Fruit fly (Drosophila melanogaster) whole organism, embryonic: ENCODE data around the gene srp.

Experiments
- Abd-B ChIP-seq: fragments of 200-800 bp; sonication (Bioruptor generic); optimal IDR thresholded peaks from 2 replicates; lab custom pipeline; 2018; ENCODE audit warnings: missing biosample characterization, mild to moderate bottlenecking, missing genetic modification characterization, moderate library complexity
- CG10267 ChIP-seq: fragments of 200-800 bp; sonication (Bioruptor generic); optimal IDR thresholded peaks from 2 replicates; lab custom pipeline; 2018; ENCODE audit warnings: missing biosample characterization, mild to moderate bottlenecking, missing genetic modification characterization, moderate library complexity
- CG10565 ChIP-seq: fragments of 200-800 bp; sonication (Bioruptor generic); optimal IDR thresholded peaks from 3 replicates; lab custom pipeline; 2016; ENCODE audit warnings: missing biosample characterization, mild to moderate bottlenecking, missing genetic modification characterization
- CG12155 ChIP-seq: fragments of 200-800 bp; sonication (Bioruptor generic); optimal IDR thresholded peaks from 3 replicates; lab custom pipeline; 2016; ENCODE audit warnings: missing biosample characterization, missing genetic modification characterization
- CG13624 ChIP-seq: fragments of 200-800 bp; sonication (Bioruptor generic); optimal IDR thresholded peaks from 2 replicates; lab custom pipeline; 2016; ENCODE audit warnings: missing biosample characterization, missing genetic modification characterization
- CG14050 ChIP-seq: fragments of 200-800 bp; sonication (Bioruptor generic); IDR thresholded peaks from 3 replicates; pipeline ENCODE4 v1.3.6; 2022; ENCODE audit warnings: missing biosample characterization, missing genetic modification characterization
- CG14441 ChIP-seq: fragments of 200-800 bp; sonication (Bioruptor generic); IDR thresholded peaks from 2 replicates; pipeline ENCODE4 v1.3.6; 2022; ENCODE audit warnings: missing biosample characterization, missing genetic modification characterization
- CG14667 ChIP-seq: fragments of 200-800 bp; sonication (Bioruptor generic); IDR thresholded peaks from 2 replicates; pipeline ENCODE4 v1.3.6; 2022; ENCODE audit warnings: missing biosample characterization, missing genetic modification characterization
- CG14860 ChIP-seq: fragments of 200-800 bp; sonication (Bioruptor generic); IDR thresholded peaks from 3 replicates; pipeline ENCODE4 v1.3.6; 2022; ENCODE audit warnings: missing biosample characterization, missing genetic modification characterization; ENCODE audit not compliant: partially characterized antibody
- CG15269 ChIP-seq: fragments of 200-800 bp; sonication (Bioruptor generic); optimal IDR thresholded peaks from 2 replicates; lab custom pipeline; 2018; ENCODE audit warnings: missing biosample characterization, mild to moderate bottlenecking, missing genetic modification characterization, moderate library complexity
- CG16815 ChIP-seq: fragments of 200-800 bp; sonication (Bioruptor generic); optimal IDR thresholded peaks from 3 replicates; lab custom pipeline; 2017; ENCODE audit warnings: missing biosample characterization, mild to moderate bottlenecking, missing genetic modification characterization
- CG17829 ChIP-seq: fragments of 200-800 bp; optimal IDR thresholded peaks from 2 replicates; lab custom pipeline; 2019; ENCODE audit warnings: missing biosample characterization, mild to moderate bottlenecking, missing genetic modification characterization, moderate library complexity
- CG18011 ChIP-seq: fragments of 200-800 bp; sonication (Bioruptor generic); optimal IDR thresholded peaks from 2 replicates; lab custom pipeline; 2017; ENCODE audit warnings: missing biosample characterization, missing genetic modification characterization, mild to moderate bottlenecking, moderate library complexity, missing genotype
- CG1832 ChIP-seq: fragments of 200-800 bp; sonication (Bioruptor generic); optimal IDR thresholded peaks from 2 replicates; lab custom pipeline; 2017; ENCODE audit warnings: missing biosample characterization, mild to moderate bottlenecking, missing genetic modification characterization, inconsistent platforms
- CG2116 ChIP-seq: fragments of 200-800 bp; sonication (Bioruptor generic); optimal IDR thresholded peaks from 3 replicates; lab custom pipeline; 2018; ENCODE audit warnings: missing biosample characterization, mild to moderate bottlenecking, missing genetic modification characterization
- CG3065 ChIP-seq: fragments of 200-800 bp; sonication (Bioruptor generic); optimal IDR thresholded peaks from 2 replicates; lab custom pipeline; 2016; ENCODE audit warnings: missing biosample characterization, missing genetic modification characterization
- CG31388 ChIP-seq: fragments of 200-800 bp; sonication (Bioruptor generic); optimal IDR thresholded peaks from 2 replicates; lab custom pipeline; 2016; ENCODE audit warnings: missing biosample characterization, missing genetic modification characterization
- CG32532 ChIP-seq: fragments of 200-800 bp; sonication (Bioruptor generic); IDR thresholded peaks from 2 replicates; pipeline ENCODE4 v1.3.6; 2022; ENCODE audit warnings: missing biosample characterization, missing genetic modification characterization
- CG7928 ChIP-seq: fragments of 200-800 bp; sonication (Bioruptor generic); optimal IDR thresholded peaks from 2 replicates; lab custom pipeline; 2017; ENCODE audit warnings: missing biosample characterization, mild to moderate bottlenecking, missing genetic modification characterization
- CG8765 ChIP-seq: fragments of 200-800 bp; sonication (Bioruptor generic); IDR thresholded peaks from 2 replicates; pipeline ENCODE4 v1.3.6; 2022; ENCODE audit warnings: missing biosample characterization, missing genetic modification characterization
- Chrac-16 ChIP-seq: fragments of 200-800 bp; sonication (Bioruptor generic); optimal IDR thresholded peaks from 3 replicates; lab custom pipeline; 2016; ENCODE audit warnings: missing biosample characterization, missing genetic modification characterization
- D19B ChIP-seq: fragments of 200-800 bp; sonication (Bioruptor generic); optimal IDR thresholded peaks from 2 replicates; lab custom pipeline; 2017; ENCODE audit warnings: missing biosample characterization, mild to moderate bottlenecking, missing genetic modification characterization
- Doc3 ChIP-seq: fragments of 200-800 bp; sonication (Bioruptor generic); IDR thresholded peaks from 3 replicates; pipeline ENCODE4 v1.3.6; 2022; ENCODE audit warnings: missing biosample characterization, missing genetic modification characterization; ENCODE audit not compliant: partially characterized antibody
- GATAe ChIP-seq: fragments of 200-800 bp; sonication (Bioruptor generic); conservative IDR thresholded peaks from 2 replicates; pipeline ENCODE4 v1.3.6; 2022; ENCODE audit warnings: missing biosample characterization, missing genetic modification characterization
- Hr51 ChIP-seq, 2 experiments: fragments of 200-800 bp; sonication (Bioruptor generic); optimal IDR thresholded peaks; 2 replicates in 1 of 2; 3 replicates in 1 of 2; lab custom pipeline; 2016 to 2018; ENCODE audit warnings: missing biosample characterization in 2 of 2, missing genetic modification characterization in 2 of 2, mild to moderate bottlenecking in 1 of 2, moderate library complexity in 1 of 2
- Hsf ChIP-seq: fragments of 200-800 bp; sonication (Bioruptor generic); optimal IDR thresholded peaks from 3 replicates; lab custom pipeline; 2016; ENCODE audit warnings: missing biosample characterization, missing genetic modification characterization
- Lim3 ChIP-seq: fragments of 200-800 bp; sonication (Bioruptor generic); IDR thresholded peaks from 2 replicates; pipeline ENCODE4 v1.3.6; 2022; ENCODE audit warnings: missing biosample characterization, missing genetic modification characterization
- Meics ChIP-seq: fragments of 200-800 bp; sonication (Bioruptor generic); optimal IDR thresholded peaks from 2 replicates; lab custom pipeline; 2017; ENCODE audit warnings: missing biosample characterization, mild to moderate bottlenecking, missing genetic modification characterization
- NC2β ChIP-seq: fragments of 200-800 bp; sonication (Bioruptor generic); optimal IDR thresholded peaks from 2 replicates; lab custom pipeline; 2016; ENCODE audit warnings: missing biosample characterization, missing genetic modification characterization
- NFAT ChIP-seq: fragments of 200-800 bp; sonication (Bioruptor generic); IDR thresholded peaks from 2 replicates; pipeline ENCODE4 v1.3.6; 2022; ENCODE audit warnings: missing biosample characterization, missing genetic modification characterization
- Opbp ChIP-seq: fragments of 200-800 bp; sonication (Bioruptor generic); IDR thresholded peaks from 3 replicates; pipeline ENCODE4 v1.3.6; 2022; ENCODE audit warnings: missing biosample characterization, missing genetic modification characterization; ENCODE audit not compliant: partially characterized antibody
- Sox100B ChIP-seq: fragments of 200-800 bp; sonication (Bioruptor generic); optimal IDR thresholded peaks from 3 replicates; lab custom pipeline; 2018; ENCODE audit warnings: missing biosample characterization, mild to moderate bottlenecking, missing genetic modification characterization
- Sry-β ChIP-seq: fragments of 200-800 bp; sonication (Bioruptor generic); optimal IDR thresholded peaks from 2 replicates; lab custom pipeline; 2018; ENCODE audit warnings: missing biosample characterization, mild to moderate bottlenecking, missing genetic modification characterization, moderate library complexity
- TFAM ChIP-seq: fragments of 200-800 bp; sonication (Bioruptor generic); optimal IDR thresholded peaks from 2 replicates; lab custom pipeline; 2017; ENCODE audit warnings: missing biosample characterization, missing genetic modification characterization, inconsistent platforms
- bigmax ChIP-seq: fragments of 200-800 bp; sonication (Bioruptor generic); optimal IDR thresholded peaks from 2 replicates; lab custom pipeline; 2018; ENCODE audit warnings: missing biosample characterization, mild to moderate bottlenecking, missing genetic modification characterization
- cg ChIP-seq: fragments of 200-800 bp; sonication (Bioruptor generic); optimal IDR thresholded peaks from 3 replicates; lab custom pipeline; 2019; ENCODE audit warnings: missing biosample characterization, mild to moderate bottlenecking, missing genetic modification characterization, moderate library complexity
- chif ChIP-seq, 2 experiments: fragments of 200-800 bp; sonication (Bioruptor generic); optimal IDR thresholded peaks; 3 replicates each; lab custom pipeline; 2016; ENCODE audit warnings: missing biosample characterization in 2 of 2, missing genetic modification characterization in 2 of 2
- dpn ChIP-seq, 2 experiments: fragments of 200-800 bp; sonication (Bioruptor generic); optimal IDR thresholded peaks; 3 replicates each; lab custom pipeline; 2016; ENCODE audit warnings: missing biosample characterization in 2 of 2, missing genetic modification characterization in 2 of 2
- eyg ChIP-seq: fragments of 200-800 bp; sonication (Bioruptor generic); optimal IDR thresholded peaks from 3 replicates; lab custom pipeline; 2016; ENCODE audit warnings: missing biosample characterization, missing genetic modification characterization
- jing ChIP-seq: fragments of 200-800 bp; sonication (Bioruptor generic); optimal IDR thresholded peaks from 2 replicates; lab custom pipeline; 2018; ENCODE audit warnings: missing biosample characterization, mild to moderate bottlenecking, missing genetic modification characterization
- lab ChIP-seq: fragments of 200-800 bp; sonication (Bioruptor generic); optimal IDR thresholded peaks from 3 replicates; lab custom pipeline; 2017; ENCODE audit warnings: missing biosample characterization, missing genetic modification characterization, mild to moderate bottlenecking, moderate library complexity, missing genetic modification reagents
- nmo ChIP-seq: fragments of 200-800 bp; sonication (Bioruptor generic); optimal IDR thresholded peaks from 2 replicates; lab custom pipeline; 2018; ENCODE audit warnings: missing biosample characterization, mild to moderate bottlenecking, missing genetic modification characterization, moderate library complexity
- pzg ChIP-seq: fragments of 200-800 bp; sonication (Bioruptor generic); optimal IDR thresholded peaks from 3 replicates; lab custom pipeline; 2018; ENCODE audit warnings: missing biosample characterization, mild to moderate bottlenecking, missing genetic modification characterization, moderate library complexity
- seq ChIP-seq: fragments of 200-800 bp; sonication (Bioruptor generic); IDR thresholded peaks from 2 replicates; pipeline ENCODE4 v1.3.6; 2022; ENCODE audit warnings: missing biosample characterization, missing genetic modification characterization
- sim ChIP-seq: fragments of 200-800 bp; sonication (Bioruptor generic); IDR thresholded peaks from 2 replicates; pipeline ENCODE4 v1.3.6; 2022; ENCODE audit warnings: missing biosample characterization, missing genetic modification characterization
- slp2 ChIP-seq: fragments of 200-800 bp; sonication (Bioruptor generic); optimal IDR thresholded peaks from 2 replicates; lab custom pipeline; 2016; ENCODE audit warnings: missing biosample characterization, missing genetic modification characterization
- sug ChIP-seq: fragments of 200-800 bp; optimal IDR thresholded peaks from 2 replicates; lab custom pipeline; 2019; ENCODE audit warnings: missing biosample characterization, mild to moderate bottlenecking, missing genetic modification characterization, moderate library complexity
- tap ChIP-seq: fragments of 200-800 bp; optimal IDR thresholded peaks from 3 replicates; lab custom pipeline; 2019; ENCODE audit warnings: missing biosample characterization, mild to moderate bottlenecking, missing genetic modification characterization, moderate library complexity
- unpg ChIP-seq: fragments of 200-800 bp; sonication (Bioruptor generic); optimal IDR thresholded peaks from 3 replicates; lab custom pipeline; 2018; ENCODE audit warnings: missing biosample characterization, mild to moderate bottlenecking, missing genetic modification characterization, moderate library complexity
- zen2 ChIP-seq: fragments of 200-800 bp; sonication (Bioruptor generic); IDR thresholded peaks from 3 replicates; pipeline ENCODE4 v1.3.6; 2022; ENCODE audit warnings: missing biosample characterization, missing genetic modification characterization; ENCODE audit not compliant: partially characterized antibody

The srp gene

dm6 chr3R:16049369-16049768, 63.4 kb downstream of the srp start, which contains the start of the genes IKKbeta and CG5013 (continued):
- TF ChIP-seq CG1832 (GFP tag; lab: Kevin White, UChicago) = no peak
- no peak for TF ChIP-seq CG16815 (GFP tag; lab: Kevin White, UChicago)
- TF ChIP-seq dpn (GFP tag; optimal IDR thresholded peaks at IDR 0.05; lab: Kevin White, UChicago) = peak; percentile 67 to 68
- TF ChIP-seq CG10267 (tag; lab: Kevin White, UChicago) = peak; percentile 59
- TF ChIP-seq CG14050 (GFP tag; lab: Robert Waterston, UW) = no peak
- TF ChIP-seq CG18011 (GFP tag; lab: Kevin White, UChicago) = no peak
- TF ChIP-seq pzg (GFP tag; lab: Kevin White, UChicago) = peak; percentile 68
- TF ChIP-seq NC2β (GFP tag; lab: Kevin White, UChicago) = peak; percentile 50
- no peak for TF ChIP-seq CG15269
- peak; percentile 81 for TF ChIP-seq Doc3 (GFP tag; lab: Robert Waterston, UW)
- TF ChIP-seq tap (tag; lab: Kevin White, UChicago) = no peak
- peak; percentile 5 for TF ChIP-seq Sry-β (GFP tag; lab: Kevin White, UChicago)
- TF ChIP-seq nmo (GFP tag; lab: Kevin White, UChicago) = peak; percentile 83
- TF ChIP-seq Opbp (GFP tag; lab: Robert Waterston, UW) = peak; percentile 72; the same call in 2 of the 3 replicates
- TF ChIP-seq CG8765 (GFP tag; lab: Robert Waterston, UW) = peak; percentile 7; the same call in 1 of the 2 replicates
- TF ChIP-seq chif (GFP tag; optimal IDR thresholded peaks at IDR 0.05; lab: Kevin White, UChicago) = no peak
- TF ChIP-seq sug (tag; lab: Kevin White, UChicago) = no peak
- TF ChIP-seq CG14860 (GFP tag; lab: Robert Waterston, UW) = peak; percentile 85
- TF ChIP-seq eyg (GFP tag; lab: Kevin White, UChicago) = no peak
- TF ChIP-seq CG14667 (GFP tag; lab: Robert Waterston, UW) = no peak
- TF ChIP-seq Lim3 (GFP tag; lab: Robert Waterston, UW) = no peak
- no peak for TF ChIP-seq CG7928 (GFP tag; lab: Kevin White, UChicago)
- peak; percentile 59 for TF ChIP-seq Hsf (GFP tag; lab: Kevin White, UChicago)
- TF ChIP-seq jing (GFP tag; lab: Kevin White, UChicago) = no peak
- TF ChIP-seq seq (GFP tag; lab: Robert Waterston, UW) = peak; percentile 53; the same call in 1 of the 2 replicates
- peak; percentile 85 for TF ChIP-seq CG2116 (GFP tag; lab: Kevin White, UChicago)
- peak; percentile 17 for TF ChIP-seq Meics (GFP tag; lab: Kevin White, UChicago)
- peak; percentile 38 for TF ChIP-seq Abd-B (GFP tag; lab: Kevin White, UChicago)
- no peak for TF ChIP-seq TFAM (GFP tag; lab: Kevin White, UChicago)
- TF ChIP-seq CG32532 (GFP tag; lab: Robert Waterston, UW) = peak; percentile 62
- peak in 1 of 2 experiments; percentile 44 for TF ChIP-seq Hr51 (GFP tag; optimal IDR thresholded peaks at IDR 0.05; lab: Kevin White, UChicago)
- peak; percentile 61; the same call in 1 of the 3 replicates for TF ChIP-seq zen2 (GFP tag; lab: Robert Waterston, UW)
- peak; percentile 46 for TF ChIP-seq Chrac-16 (GFP tag; lab: Kevin White, UChicago)
- TF ChIP-seq CG10565 (GFP tag; lab: Kevin White, UChicago) = no peak
- peak; percentile 4 for TF ChIP-seq CG3065 (GFP tag; lab: Kevin White, UChicago)
- no peak for TF ChIP-seq Sox100B (GFP tag; lab: Kevin White, UChicago)
- no peak for TF ChIP-seq GATAe
- no peak for TF ChIP-seq unpg (GFP tag; lab: Kevin White, UChicago)
- TF ChIP-seq CG17829 (tag; lab: Kevin White, UChicago) = peak; percentile 59
- peak; percentile 22; the same call in 1 of the 2 replicates for TF ChIP-seq CG14441 (GFP tag; lab: Robert Waterston, UW)
- no peak for TF ChIP-seq bigmax (GFP tag; lab: Kevin White, UChicago)
- 0 out of 2 replicates have a peak, but pooled peaks have one; percentile 41 for TF ChIP-seq NFAT (GFP tag; lab: Robert Waterston, UW)
- peak; percentile 65 for TF ChIP-seq CG13624 (GFP tag; lab: Kevin White, UChicago)
- TF ChIP-seq slp2 (GFP tag; lab: Kevin White, UChicago) = peak; percentile 7
- TF ChIP-seq cg (GFP tag; lab: Kevin White, UChicago) = no peak
- no peak for TF ChIP-seq D19B (GFP tag; lab: Kevin White, UChicago)
- TF ChIP-seq sim (GFP tag; lab: Robert Waterston, UW) = no peak
- peak; percentile 42 for TF ChIP-seq CG12155 (GFP tag; lab: Kevin White, UChicago)
- TF ChIP-seq CG31388 = no peak
- no peak for TF ChIP-seq lab (GFP tag; lab: Kevin White, UChicago)
